Fruit fly (Drosophila melanogaster): ENCODE results near the gene RhoGAP16F.
A peak's percentile ranks its signal among the peaks of the same experiment; 100 is the strongest.

Gene RhoGAP16F

DNA sequence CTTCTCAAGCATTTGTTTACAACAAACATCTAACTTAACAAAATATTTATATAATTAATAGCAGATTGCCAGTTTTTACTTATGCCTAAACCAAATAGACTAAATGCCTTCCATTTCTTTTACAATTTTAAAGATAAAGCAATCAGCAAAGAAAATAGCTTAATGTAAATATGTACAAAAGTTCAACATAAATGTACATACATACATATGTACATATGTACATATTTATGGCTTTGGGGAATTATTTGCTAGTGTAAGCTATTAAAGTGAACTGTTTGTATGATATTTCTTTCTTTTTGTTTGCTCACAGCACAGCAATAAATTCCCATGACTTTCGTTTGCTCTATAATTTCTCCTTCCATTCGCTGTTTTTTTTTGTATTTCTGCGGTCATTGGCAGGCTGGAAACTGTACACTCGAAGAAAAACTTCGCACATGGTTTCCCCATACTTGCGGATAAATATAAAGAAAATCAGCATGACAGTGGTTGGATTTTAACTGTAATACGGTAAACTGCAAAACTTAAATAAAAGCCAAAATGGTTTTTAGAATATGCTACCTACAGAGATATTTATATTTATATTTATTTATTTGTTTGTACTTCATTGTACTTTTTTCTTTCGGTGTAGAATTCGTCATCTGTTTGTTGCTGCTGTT, 48.1 kb downstream of the RhoGAP16F start (continued):
- TF ChIP-seq grau (tag; optimal IDR thresholded peaks at IDR 0.05) (peak; percentile 32), CG7357 (GFP tag; IDR thresholded peaks at IDR 0.05) (no peak), CG11696 (GFP tag; IDR thresholded peaks at IDR 0.05) (no peak), Ets65A (GFP tag) (peak; percentile 95), mld (GFP tag; IDR thresholded peaks at IDR 0.05; ENCODE audit: partially characterized antibody) (no peak), slp2 (GFP tag; optimal IDR thresholded peaks at IDR 0.05) (no peak), Dll (GFP tag; IDR thresholded peaks at IDR 0.05; ENCODE audit: partially characterized antibody) (no peak), Meics (GFP tag; optimal IDR thresholded peaks at IDR 0.05) (no peak), Xrp1 (GFP tag; IDR thresholded peaks at IDR 0.05) (peak; percentile 42), bcd (GFP tag; optimal IDR thresholded peaks at IDR 0.05) (no peak), CG31441 (GFP tag; IDR thresholded peaks at IDR 0.05) (no peak), gsb-n (tag; optimal IDR thresholded peaks at IDR 0.05) (no peak), CG12104 (GFP tag; optimal IDR thresholded peaks at IDR 0.05) (no peak), en (GFP tag; optimal IDR thresholded peaks at IDR 0.05) (no peak), sob (GFP tag; IDR thresholded peaks at IDR 0.05) (no peak), Lim3 (GFP tag; IDR thresholded peaks at IDR 0.05) (no peak), CG4424 (GFP tag; optimal IDR thresholded peaks at IDR 0.05) (peak; percentile 12), Doc2 (GFP tag; IDR thresholded peaks at IDR 0.05) (no peak), CG3726 (GFP tag; IDR thresholded peaks at IDR 0.05) (no peak), CG18764 (GFP tag; optimal IDR thresholded peaks at IDR 0.05) (no peak), br (optimal IDR thresholded peaks at IDR 0.05) (no peak), CG3163 (GFP tag; optimal IDR thresholded peaks at IDR 0.05) (no peak), Mes4 (GFP tag; optimal IDR thresholded peaks at IDR 0.05) (no peak), chm (GFP tag; IDR thresholded peaks at IDR 0.05) (no peak), CG14710 (tag; optimal IDR thresholded peaks at IDR 0.05) (peak; percentile 26), klu (GFP tag; IDR thresholded peaks at IDR 0.05) (peak; percentile 19; the same call in 1 of the 2 replicates), CG8924 (tag; optimal IDR thresholded peaks at IDR 0.05) (no peak), Sry-δ (GFP tag; optimal IDR thresholded peaks at IDR 0.05) (no peak), crc (GFP tag; optimal IDR thresholded peaks at IDR 0.05) (no peak), CG11247 (GFP tag; IDR thresholded peaks at IDR 0.05) (no peak), Oaz (GFP tag; IDR thresholded peaks at IDR 0.05) (no peak), NK7.1 (GFP tag; optimal IDR thresholded peaks at IDR 0.05) (no peak), Abd-B (GFP tag; optimal IDR thresholded peaks at IDR 0.05) (no peak), CG13624 (GFP tag; optimal IDR thresholded peaks at IDR 0.05) (no peak), tap (tag; optimal IDR thresholded peaks at IDR 0.05) (no peak), NC2α (GFP tag; optimal IDR thresholded peaks at IDR 0.05) (no peak), oc (tag; optimal IDR thresholded peaks at IDR 0.05) (no peak), pho (GFP tag; optimal IDR thresholded peaks at IDR 0.05) (no peak), CG9932 (GFP tag; IDR thresholded peaks at IDR 0.05) (no peak), Pdp1 (GFP tag; optimal IDR thresholded peaks at IDR 0.05) (no peak), Poxn (GFP tag; IDR thresholded peaks at IDR 0.05) (no peak), Hr3 (GFP tag; optimal IDR thresholded peaks at IDR 0.05) (no peak), CG2120 (GFP tag; optimal IDR thresholded peaks at IDR 0.05) (peak; percentile 39), CG1233 (GFP tag; optimal IDR thresholded peaks at IDR 0.05) (no peak), Scr (GFP tag; IDR thresholded peaks at IDR 0.05; ENCODE audit: partially characterized antibody) (no peak), kni (GFP tag; optimal IDR thresholded peaks at IDR 0.05) (no peak), exex (tag; optimal IDR thresholded peaks at IDR 0.05) (no peak), Lhr (GFP tag; optimal IDR thresholded peaks at IDR 0.05) (no peak), Gsc (GFP tag; IDR thresholded peaks at IDR 0.05) (no peak), Dip2 (GFP tag; IDR thresholded peaks at IDR 0.05) (no peak), CG4360 (GFP tag; IDR thresholded peaks at IDR 0.05) (no peak), Usf (GFP tag; optimal IDR thresholded peaks at IDR 0.05) (no peak), D19A (tag; optimal IDR thresholded peaks at IDR 0.05) (no peak)

Data from whole organism, embryonic.